Worm (Caenorhabditis elegans): ENCODE measurements around the gene C02B8.7.
"Not testable (repeated sequence)": the region's sequence is repeated elsewhere in the genome, so short reads cannot be mapped to it uniquely, and the experiment has no call there.

C02B8.7 gene

DNA sequence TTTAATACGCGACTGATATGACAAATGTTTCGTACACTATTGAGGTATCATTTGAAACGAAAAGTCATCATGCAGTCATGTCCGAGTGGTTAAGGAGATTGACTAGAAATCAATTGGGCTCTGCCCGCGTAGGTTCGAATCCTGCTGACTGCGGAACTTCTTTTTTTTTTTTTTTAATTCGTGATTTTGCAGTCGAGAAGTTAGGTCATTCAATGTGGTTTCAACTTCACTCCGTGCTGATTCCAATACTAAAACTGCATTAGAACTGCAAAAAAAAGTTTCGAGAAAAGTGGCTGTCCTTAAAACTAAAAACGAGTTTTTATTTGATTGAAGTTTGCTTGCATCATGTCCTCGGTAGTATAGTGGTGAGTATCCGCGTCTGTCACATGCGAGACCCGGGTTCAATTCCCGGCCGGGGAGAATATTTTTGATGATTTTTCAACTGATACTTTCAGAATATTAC, 16.7 kb upstream of the C02B8.7 start:
- peak; percentile 19 for TF ChIP-seq rnt-1 (tag; optimal IDR thresholded peaks at IDR 0.05)
- peak; percentile 12 for TF ChIP-seq swsn-7 (tag; optimal IDR thresholded peaks at IDR 0.05)
- peak; percentile 25 for TF ChIP-seq nhr-71 (tag; optimal IDR thresholded peaks at IDR 0.05)
- TF ChIP-seq lin-35 (GFP tag; optimal IDR thresholded peaks at IDR 0.05): peak in 1 of 2 experiments; percentile 29
- peak; percentile 47 for TF ChIP-seq snu-23 (GFP tag; optimal IDR thresholded peaks at IDR 0.05)
- TF ChIP-seq nhr-47 (tag; optimal IDR thresholded peaks at IDR 0.05): peak; percentile 29
- TF ChIP-seq efl-1 (optimal IDR thresholded peaks at IDR 0.05): not testable (repeated sequence)
- TF ChIP-seq efl-1 (GFP tag; optimal IDR thresholded peaks at IDR 0.05 in 1 of 2): peak in 1 of 2 experiments; percentile 54
- TF ChIP-seq mdl-1 (tag; optimal IDR thresholded peaks at IDR 0.05): peak in 1 of 2 experiments; percentile 4
- peak; percentile 10 for TF ChIP-seq nhr-90 (tag; optimal IDR thresholded peaks at IDR 0.05; ENCODE audit: poor library complexity)

ce11 chrX:8151409-8151808, 13.7 kb upstream of the C02B8.7 start:
- TF ChIP-seq sox-4 (tag; optimal IDR thresholded peaks at IDR 0.05) (peak; percentile 64), F16B12.6 (tag; optimal IDR thresholded peaks at IDR 0.05) (no peak), ceh-82 (tag; optimal IDR thresholded peaks at IDR 0.05) (no peak), xbp-1 (tag; optimal IDR thresholded peaks at IDR 0.05) (no peak), vab-15 (tag; optimal IDR thresholded peaks at IDR 0.05) (no peak), ces-1 (GFP tag; optimal IDR thresholded peaks at IDR 0.05) (no peak), fkh-10 (GFP tag; optimal IDR thresholded peaks at IDR 0.05) (no peak), nhr-85 (tag) (no peak), lin-13 (GFP tag; optimal IDR thresholded peaks at IDR 0.05) (no peak), dsc-1 (tag; optimal IDR thresholded peaks at IDR 0.05) (peak; percentile 50), ceh-8 (GFP tag; optimal IDR thresholded peaks at IDR 0.05) (peak; percentile 16), fkh-8 (tag; optimal IDR thresholded peaks at IDR 0.05) (peak; percentile 84), nhr-47 (tag; optimal IDR thresholded peaks at IDR 0.05) (peak; percentile 39), hpl-2 (GFP tag; optimal IDR thresholded peaks at IDR 0.05) (no peak), swsn-7 (tag; optimal IDR thresholded peaks at IDR 0.05) (peak; percentile 4), alr-1 (tag; optimal IDR thresholded peaks at IDR 0.05; ENCODE audit: borderline replicate concordance) (no peak), ets-5 (GFP tag; IDR thresholded peaks at IDR 0.05) (no peak), unc-98 (GFP tag; IDR thresholded peaks at IDR 0.05) (no peak)

DNA sequence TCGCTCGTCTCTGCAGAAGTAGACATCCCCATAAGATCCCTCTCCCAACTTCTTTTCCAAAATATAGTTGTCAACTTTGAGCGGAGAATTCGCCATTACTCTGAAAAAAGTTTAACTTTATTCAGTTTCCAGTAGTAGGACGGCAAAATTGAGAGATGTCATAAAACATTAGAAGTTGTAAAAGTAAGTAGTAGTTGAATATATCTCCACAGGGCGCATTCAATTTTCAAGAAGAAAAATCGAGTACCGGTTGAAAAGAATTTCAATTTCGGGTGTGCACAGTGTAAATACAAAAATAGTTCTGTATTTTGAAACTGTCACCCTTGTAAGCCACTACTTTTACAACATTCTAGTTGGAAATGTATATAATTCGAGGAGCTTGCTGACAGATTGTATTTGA, 12.9 kb upstream of the C02B8.7 start, which contains the start of gene F22F1.2:
Gene F22F1.2 (minus strand): TSS at position 101 of the 400 bp plus-strand sequence.
- no peak for TF ChIP-seq C34B4.2 (tag; optimal IDR thresholded peaks at IDR 0.05)
- no peak for TF ChIP-seq hlh-17 (GFP tag; optimal IDR thresholded peaks at IDR 0.05; ENCODE audit: borderline replicate concordance)
- no peak for TF ChIP-seq isw-1 (GFP tag; IDR thresholded peaks at IDR 0.05)
- no peak for TF ChIP-seq irx-1 (tag; optimal IDR thresholded peaks at IDR 0.05)
- TF ChIP-seq nhr-28 (tag; optimal IDR thresholded peaks at IDR 0.05): no peak
- no peak for TF ChIP-seq mep-1 (tag; optimal IDR thresholded peaks at IDR 0.05)
- no peak for TF ChIP-seq fkh-8 (tag; optimal IDR thresholded peaks at IDR 0.05)
- no peak for TF ChIP-seq jun-1 (tag; optimal IDR thresholded peaks at IDR 0.05)
- TF ChIP-seq ceh-90 (tag; optimal IDR thresholded peaks at IDR 0.05): no peak

DNA sequence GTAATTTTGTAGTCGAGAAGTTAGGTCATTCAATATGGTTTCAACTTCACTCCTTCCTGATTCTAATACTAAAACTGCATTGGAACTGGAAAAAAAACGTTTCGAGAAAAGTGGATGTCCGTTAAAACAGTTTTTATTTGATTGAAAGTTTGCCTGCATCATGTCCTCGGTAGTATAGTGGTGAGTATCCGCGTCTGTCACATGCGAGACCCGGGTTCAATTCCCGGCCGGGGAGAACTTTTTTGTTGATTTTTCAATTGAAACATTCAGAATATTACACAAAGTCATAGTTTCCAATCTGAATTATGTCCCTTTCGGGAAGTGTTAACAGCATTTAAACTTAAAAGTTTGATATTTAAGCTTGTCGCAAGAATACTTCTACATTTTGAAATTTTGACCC, 11.3 kb upstream of the C02B8.7 start:
- peak; percentile 8 for TF ChIP-seq mep-1 (tag; optimal IDR thresholded peaks at IDR 0.05)
- TF ChIP-seq ces-1 (GFP tag; optimal IDR thresholded peaks at IDR 0.05): no peak

DNA sequence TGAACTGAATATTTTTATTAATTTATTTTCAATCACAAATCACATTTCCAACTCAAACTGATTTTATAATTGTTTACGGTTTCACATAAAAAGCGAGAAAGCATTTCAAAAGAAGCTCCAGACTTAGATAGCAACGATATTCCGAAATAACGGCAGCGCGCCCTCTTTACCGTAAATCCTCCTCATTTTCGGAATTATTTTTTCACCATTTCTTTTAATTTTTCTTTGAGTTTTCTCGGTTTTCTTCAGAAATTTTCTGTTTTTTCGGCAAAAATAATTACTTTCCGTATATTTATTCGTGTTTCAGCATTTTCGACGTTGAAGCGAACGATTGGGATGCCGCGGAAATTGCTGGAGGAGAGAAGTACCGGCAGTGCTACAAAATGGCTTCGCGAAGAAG, 9.7 kb upstream of the C02B8.7 start, which contains the start of gene C02B8.1:
Gene C02B8.1 (plus strand): TSS at position 301 of the 400 bp plus-strand sequence.
- TF ChIP-seq lin-35 (GFP tag; optimal IDR thresholded peaks at IDR 0.05): no peak
- no peak for TF ChIP-seq ceh-82 (tag; optimal IDR thresholded peaks at IDR 0.05)
- TF ChIP-seq fkh-4 (tag; optimal IDR thresholded peaks at IDR 0.05; ENCODE audit: borderline replicate concordance): no peak
- no peak for TF ChIP-seq efl-1 (optimal IDR thresholded peaks at IDR 0.05)
- TF ChIP-seq efl-1 (GFP tag; optimal IDR thresholded peaks at IDR 0.05 in 1 of 2): peak in 1 of 2 experiments; percentile 6
- no peak for TF ChIP-seq nhr-76 (tag; optimal IDR thresholded peaks at IDR 0.05)
- TF ChIP-seq nhr-11 (tag; optimal IDR thresholded peaks at IDR 0.05): no peak
